Worm (Caenorhabditis elegans) whole organism, late embryonic: ENCODE results near the gene T10C6.15.

ENCODE experiments used
- C08G9.2 ChIP-seq: sonication (generic microtip); optimal IDR thresholded peaks from 2 replicates; lab custom pipeline; 2016; ENCODE audit warnings: mild to moderate bottlenecking, missing genetic modification characterization, moderate library complexity, missing compliant biosample characterization
- ahr-1 ChIP-seq: sonication (generic microtip); optimal IDR thresholded peaks from 2 replicates; lab custom pipeline; 2016; ENCODE audit warnings: missing genetic modification characterization, missing compliant biosample characterization
- ama-1 ChIP-seq: fragments of 150-350 bp; optimal IDR thresholded peaks from 2 replicates; lab custom pipeline; 2014
- ceh-14 ChIP-seq: sonication (generic microtip); optimal IDR thresholded peaks from 2 replicates; lab custom pipeline; 2016; ENCODE audit warnings: missing genotype, missing genetic modification characterization, missing compliant biosample characterization
- ceh-19 ChIP-seq: fragments of 200-800 bp; sonication (Bioruptor generic); optimal IDR thresholded peaks from 2 replicates; lab custom pipeline; 2018; ENCODE audit warnings: mild to moderate bottlenecking, missing genetic modification characterization, missing compliant biosample characterization
- ceh-22 ChIP-seq: sonication (generic microtip); optimal IDR thresholded peaks from 2 replicates; lab custom pipeline; 2017; ENCODE audit warnings: missing biosample characterization, missing genetic modification characterization
- ceh-24 ChIP-seq: sonication (generic microtip); optimal IDR thresholded peaks from 2 replicates; lab custom pipeline; 2016; ENCODE audit warnings: mild to moderate bottlenecking, missing genetic modification characterization, missing compliant biosample characterization
- ceh-30 ChIP-seq: fragments of 150-350 bp; optimal IDR thresholded peaks from 2 replicates; lab custom pipeline; 2014; ENCODE audit warnings: missing biosample characterization, missing genetic modification characterization
- ceh-9 ChIP-seq: sonication (generic microtip); optimal IDR thresholded peaks from 2 replicates; lab custom pipeline; 2016; ENCODE audit warnings: mild to moderate bottlenecking, missing genetic modification characterization, inconsistent platforms, missing compliant biosample characterization
- che-1 ChIP-seq: sonication (generic microtip); optimal IDR thresholded peaks from 2 replicates; lab custom pipeline; 2016; ENCODE audit warnings: mild to moderate bottlenecking, missing genetic modification characterization, missing compliant biosample characterization
- dmd-4 ChIP-seq: sonication (generic microtip); optimal IDR thresholded peaks from 2 replicates; lab custom pipeline; 2016; ENCODE audit warnings: borderline replicate concordance, missing genetic modification characterization, missing compliant biosample characterization
- elt-2 ChIP-seq: sonication (generic microtip); optimal IDR thresholded peaks from 2 replicates; lab custom pipeline; 2016; ENCODE audit warnings: missing genetic modification reagents, missing genetic modification characterization, missing compliant biosample characterization
- eyg-1 ChIP-seq: sonication (generic microtip); optimal IDR thresholded peaks from 2 replicates; lab custom pipeline; 2016; ENCODE audit warnings: missing genotype, missing genetic modification characterization, missing compliant biosample characterization
- fkh-6 ChIP-seq: sonication (generic microtip); optimal IDR thresholded peaks from 2 replicates; lab custom pipeline; 2016; ENCODE audit warnings: missing genetic modification characterization, missing compliant biosample characterization
- hlh-13 ChIP-seq: fragments of 200-800 bp; sonication (Bioruptor generic); optimal IDR thresholded peaks from 2 replicates; lab custom pipeline; 2018; ENCODE audit warnings: mild to moderate bottlenecking, missing genetic modification characterization, missing compliant biosample characterization
- hlh-15 ChIP-seq: sonication (generic microtip); optimal IDR thresholded peaks from 2 replicates; lab custom pipeline; 2016; ENCODE audit warnings: missing genetic modification characterization, missing compliant biosample characterization
- hlh-6 ChIP-seq: sonication (generic microtip); optimal IDR thresholded peaks from 2 replicates; lab custom pipeline; 2016; ENCODE audit warnings: missing genotype, missing genetic modification characterization, missing compliant biosample characterization
- lim-6 ChIP-seq: sonication (generic microtip); optimal IDR thresholded peaks from 2 replicates; lab custom pipeline; 2016; ENCODE audit warnings: missing genetic modification characterization, missing compliant biosample characterization
- lin-11 ChIP-seq: fragments of 200-800 bp; sonication (Bioruptor generic); optimal IDR thresholded peaks from 2 replicates; lab custom pipeline; 2018; ENCODE audit warnings: mild to moderate bottlenecking, missing genetic modification characterization, missing compliant biosample characterization
- mec-3 ChIP-seq: sonication (generic microtip); optimal IDR thresholded peaks from 2 replicates; lab custom pipeline; 2016; ENCODE audit warnings: borderline replicate concordance, missing genetic modification characterization, missing compliant biosample characterization
- nhr-232 ChIP-seq: sonication (generic microtip); optimal IDR thresholded peaks from 2 replicates; lab custom pipeline; 2016; ENCODE audit warnings: missing genetic modification characterization, missing compliant biosample characterization
- npax-4 ChIP-seq: sonication (generic microtip); optimal IDR thresholded peaks from 2 replicates; lab custom pipeline; 2016; ENCODE audit warnings: missing genetic modification characterization, missing compliant biosample characterization
- pag-3 ChIP-seq: sonication (generic microtip); optimal IDR thresholded peaks from 2 replicates; lab custom pipeline; 2016; ENCODE audit warnings: missing compliant biosample characterization, missing genetic modification characterization, borderline replicate concordance
- pat-9 ChIP-seq: fragments of 200-800 bp; sonication (Bioruptor generic); optimal IDR thresholded peaks from 2 replicates; lab custom pipeline; 2018; ENCODE audit warnings: mild to moderate bottlenecking, missing genetic modification characterization, moderate library complexity, missing compliant biosample characterization
- pax-1 ChIP-seq: fragments of 150-350 bp; optimal IDR thresholded peaks from 2 replicates; lab custom pipeline; 2014; ENCODE audit warnings: missing biosample characterization, missing genetic modification characterization
- pqm-1 ChIP-seq: sonication (generic microtip); optimal IDR thresholded peaks from 2 replicates; lab custom pipeline; 2016; ENCODE audit warnings: missing genetic modification characterization, missing compliant biosample characterization
- pros-1 ChIP-seq: fragments of 150-350 bp; optimal IDR thresholded peaks from 2 replicates; lab custom pipeline; 2014; ENCODE audit warnings: missing biosample characterization, missing genetic modification reagents, missing genetic modification characterization
- ref-2 ChIP-seq: sonication (generic microtip); optimal IDR thresholded peaks from 2 replicates; lab custom pipeline; 2016; ENCODE audit warnings: missing genetic modification characterization, missing compliant biosample characterization
- sox-4 ChIP-seq: sonication (generic microtip); optimal IDR thresholded peaks from 2 replicates; lab custom pipeline; 2017; ENCODE audit warnings: mild to moderate bottlenecking, missing genetic modification characterization, inconsistent platforms, missing compliant biosample characterization
- syd-9 ChIP-seq: sonication (generic microtip); optimal IDR thresholded peaks from 2 replicates; lab custom pipeline; 2016; ENCODE audit warnings: mild to moderate bottlenecking, missing genetic modification characterization, moderate library complexity, missing compliant biosample characterization
- tbx-2 ChIP-seq: sonication (generic microtip); optimal IDR thresholded peaks from 2 replicates; lab custom pipeline; 2016; ENCODE audit warnings: missing genetic modification characterization, missing compliant biosample characterization
- tbx-7 ChIP-seq: sonication (generic microtip); optimal IDR thresholded peaks from 2 replicates; lab custom pipeline; 2016; ENCODE audit warnings: missing genotype, missing genetic modification characterization, missing compliant biosample characterization
- unc-3 ChIP-seq, 2 experiments: fragments of 200-800 bp in 1 of 2; sonication (Bioruptor generic) in 1 of 2; sonication (generic microtip) in 1 of 2; conservative IDR thresholded peaks in 1 of 2; optimal IDR thresholded peaks in 1 of 2; 2 replicates each; pipeline versions ENCODE4 v1.3.6 to Lab custom; 2016 to 2022; ENCODE audit warnings: missing compliant biosample characterization in 2 of 2, missing genetic modification characterization in 2 of 2, missing genetic modification reagents in 1 of 2
- unc-42 ChIP-seq: sonication (generic microtip); optimal IDR thresholded peaks from 2 replicates; lab custom pipeline; 2016; ENCODE audit warnings: missing genotype, missing genetic modification characterization, missing compliant biosample characterization
- unc-55 ChIP-seq: sonication (generic microtip); optimal IDR thresholded peaks from 2 replicates; lab custom pipeline; 2017; ENCODE audit warnings: missing biosample characterization, missing genetic modification reagents, missing genetic modification characterization
- unc-86 ChIP-seq: sonication (generic microtip); optimal IDR thresholded peaks from 2 replicates; lab custom pipeline; 2016; ENCODE audit warnings: missing genetic modification characterization, missing compliant biosample characterization
- ztf-16 ChIP-seq: sonication (generic microtip); optimal IDR thresholded peaks from 2 replicates; lab custom pipeline; 2017; ENCODE audit warnings: missing genetic modification characterization, missing compliant biosample characterization

The T10C6.15 gene

DNA sequence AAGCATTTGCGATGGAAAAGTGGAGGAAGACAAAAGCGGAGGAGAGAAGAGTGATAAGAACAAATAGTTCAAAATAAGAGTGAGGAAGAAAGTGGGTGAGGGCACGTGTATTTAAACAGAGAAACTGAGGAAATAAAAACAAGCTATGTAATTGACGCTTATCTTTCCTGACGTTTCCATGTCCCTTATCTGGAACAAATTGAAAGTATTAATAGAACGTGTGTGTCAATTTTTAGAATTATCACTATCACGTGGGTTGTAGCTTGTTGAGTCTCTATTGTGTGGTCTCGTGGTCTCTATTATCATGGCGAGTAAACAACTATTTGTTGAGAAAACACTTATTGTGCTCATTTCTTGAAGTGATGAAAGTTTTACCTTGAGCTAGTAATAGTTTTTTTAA, at the start of gene T10C6.15:
T10C6.15 (minus strand) TSS at position 104 of the 400 bp plus-strand sequence.
- TF ChIP-seq nhr-232, result no peak
- TF ChIP-seq pqm-1 (tag; lab: Kevin White, UChicago), result peak; percentile 0
- peak; percentile 75 for TF ChIP-seq elt-2 (tag; lab: Kevin White, UChicago)
- no peak for TF ChIP-seq ceh-22
- TF ChIP-seq ahr-1, result no peak
- TF ChIP-seq ceh-30 (tag; lab: Kevin White, UChicago), result no peak
- TF ChIP-seq syd-9 (tag; lab: Kevin White, UChicago), result no peak
- TF ChIP-seq, all 69 proteins: peak for 2

DNA sequence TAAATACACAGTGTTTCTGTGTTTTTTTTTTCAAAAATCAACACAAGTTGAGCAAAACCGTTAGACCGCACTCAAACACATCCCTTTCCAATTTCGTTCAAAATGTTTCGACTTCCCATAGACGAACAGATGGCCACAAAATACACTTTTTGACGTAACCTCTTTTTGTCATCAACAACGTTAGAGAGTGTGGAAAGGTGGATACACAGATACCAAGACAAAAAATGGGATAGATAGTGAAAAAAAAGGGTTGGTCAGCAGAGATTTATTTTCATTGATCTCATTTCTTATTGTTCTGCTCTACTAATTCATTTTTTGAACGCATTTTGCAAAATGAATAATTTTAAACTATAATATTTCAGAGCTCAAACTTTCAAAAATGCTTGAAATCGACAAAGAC, 49.1 kb upstream of the T10C6.15 start:
- no peak for TF ChIP-seq pat-9 (tag; lab: Kevin White, UChicago)
- TF ChIP-seq hlh-13 (GFP tag; lab: Kevin White, UChicago), result no peak
- no peak for TF ChIP-seq ama-1 (lab: Kevin White, UChicago)
- no peak for TF ChIP-seq nhr-232
- no peak for TF ChIP-seq pros-1
- TF ChIP-seq pag-3 (tag; lab: Kevin White, UChicago), result no peak
- no peak for TF ChIP-seq mec-3
- TF ChIP-seq ceh-24, result no peak
- TF ChIP-seq npax-4 (tag; lab: Kevin White, UChicago), result no peak
- no peak for TF ChIP-seq unc-42 (tag; lab: Kevin White, UChicago)
- no peak for TF ChIP-seq eyg-1
- no peak for TF ChIP-seq ref-2 (tag; lab: Kevin White, UChicago)
- TF ChIP-seq C08G9.2 (tag; lab: Kevin White, UChicago), result no peak
- TF ChIP-seq ceh-9 (tag; lab: Kevin White, UChicago), result no peak
- TF ChIP-seq ahr-1, result no peak
- no peak for TF ChIP-seq dmd-4 (tag; lab: Kevin White, UChicago)
- TF ChIP-seq ceh-19 (GFP tag; lab: Kevin White, UChicago), result no peak
- TF ChIP-seq, all 69 proteins: peak for 0

- no peak for TF ChIP-seq unc-55 (GFP tag; lab: Kevin White, UChicago)
- no peak for TF ChIP-seq fkh-6 (tag; lab: Kevin White, UChicago)
- no peak for TF ChIP-seq pat-9 (tag; lab: Kevin White, UChicago)
- no peak for TF ChIP-seq ztf-16 (tag; lab: Kevin White, UChicago)
- TF ChIP-seq unc-3 (GFP tag; conservative IDR thresholded peaks at IDR 0.05; lab: Robert Waterston, UW), result no peak
- TF ChIP-seq unc-3 (tag; optimal IDR thresholded peaks at IDR 0.05; lab: Kevin White, UChicago), result no peak
These were observed 48.5 kb upstream of the T10C6.15 start, which contains the start of gene F22B8.7 for ce11 chrV:16094284-16094683. F22B8.7 (plus strand) TSS chrV:16094584.

DNA sequence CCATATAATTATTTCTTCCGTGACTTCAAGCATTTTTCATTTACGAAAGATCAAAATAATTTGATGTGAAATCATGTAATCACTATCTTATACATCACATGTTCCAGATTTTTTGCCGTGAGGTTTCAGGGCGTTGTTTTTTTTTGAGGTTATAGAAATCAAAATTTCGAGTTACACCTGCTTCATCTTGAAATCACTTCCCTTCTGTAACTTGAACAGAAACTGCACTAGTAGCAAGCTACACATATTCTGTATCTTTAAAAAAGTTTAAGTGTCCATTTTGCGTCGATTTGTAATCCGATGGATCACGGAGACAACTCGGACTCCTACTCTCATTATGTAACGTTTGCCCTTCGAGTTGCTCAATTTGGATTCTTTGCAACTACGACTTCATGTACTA, 44.9 kb upstream of the T10C6.15 start, which contains the start of gene F22B8.3:
F22B8.3 (plus strand) TSS at position 301 of the 400 bp plus-strand sequence.
- TF ChIP-seq eyg-1, result no peak
- no peak for TF ChIP-seq ceh-22
- TF ChIP-seq syd-9 (tag; lab: Kevin White, UChicago), result no peak
- TF ChIP-seq ztf-16 (tag; lab: Kevin White, UChicago), result no peak
- no peak for TF ChIP-seq hlh-13 (GFP tag; lab: Kevin White, UChicago)
- TF ChIP-seq nhr-232, result no peak
- TF ChIP-seq unc-86 (tag; lab: Kevin White, UChicago), result no peak
- no peak for TF ChIP-seq pat-9 (tag; lab: Kevin White, UChicago)
- no peak for TF ChIP-seq ceh-14
- no peak for TF ChIP-seq pax-1
- no peak for TF ChIP-seq hlh-6 (tag; lab: Kevin White, UChicago)
- no peak for TF ChIP-seq lim-6 (tag; lab: Kevin White, UChicago)

ce11 chrV:16080678-16081077, 34.9 kb upstream of the T10C6.15 start:
- TF ChIP-seq hlh-15 (tag; lab: Kevin White, UChicago) (no peak), lim-6 (tag; lab: Kevin White, UChicago) (no peak), tbx-7 (tag; lab: Kevin White, UChicago) (no peak), tbx-2 (no peak), ceh-30 (tag; lab: Kevin White, UChicago) (no peak), hlh-13 (GFP tag; lab: Kevin White, UChicago) (no peak), unc-55 (GFP tag; lab: Kevin White, UChicago) (no peak), ztf-16 (tag; lab: Kevin White, UChicago) (no peak), che-1 (no peak), sox-4 (tag; lab: Kevin White, UChicago) (no peak), ceh-22 (no peak), pros-1 (no peak), lin-11 (tag; lab: Kevin White, UChicago) (no peak), ceh-19 (GFP tag; lab: Kevin White, UChicago) (no peak)
